Comparison of ENCODE assay signal across 5 worm cellular contexts in the genomic region with DNA sequence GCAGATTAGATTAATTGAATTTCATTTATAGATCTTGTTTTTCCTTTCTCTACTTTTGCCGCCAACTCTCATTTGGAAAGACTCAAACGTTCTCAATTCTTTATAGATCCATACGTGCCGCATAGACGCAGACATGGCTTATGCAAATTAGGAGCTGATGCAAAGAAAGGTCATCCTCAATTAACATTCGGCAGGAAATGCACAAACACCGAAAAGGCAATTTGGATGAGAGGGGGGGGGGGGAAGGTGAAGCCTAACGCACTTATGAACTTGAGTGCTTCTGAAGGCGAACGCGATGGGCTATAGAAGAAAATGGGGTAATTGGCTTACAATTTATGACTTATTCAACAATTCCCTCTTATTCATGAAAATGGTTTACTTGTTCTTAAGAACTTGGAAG.
TF ChIP-seq lines count a peak whose summit lies in the region.

No protein-coding gene starts in this region.

TF ChIP-seq in whole organism, L1 larva, 84 proteins besides CTCF, POLR2A, EP300 and RAD21:
- TF ChIP-seq ceh-8 (GFP tag; optimal IDR thresholded peaks at IDR 0.05; lab: Kevin White, UChicago) = peak; percentile 23
- peak; percentile 27 for TF ChIP-seq lin-14 (GFP tag; optimal IDR thresholded peaks at IDR 0.05; lab: Kevin White, UChicago)
- TF ChIP-seq pax-3 (tag; optimal IDR thresholded peaks at IDR 0.05; lab: Kevin White, UChicago) = no peak
- TF ChIP-seq mef-2 (tag; optimal IDR thresholded peaks at IDR 0.05; lab: Kevin White, UChicago) = no peak
- no peak for TF ChIP-seq ceh-90 (tag; optimal IDR thresholded peaks at IDR 0.05; lab: Kevin White, UChicago)
- TF ChIP-seq efl-1 (optimal IDR thresholded peaks at IDR 0.05; lab: Kevin White, UChicago) = no peak
- TF ChIP-seq efl-1 (GFP tag; optimal IDR thresholded peaks at IDR 0.05 in 1 of 2; lab: Kevin White, UChicago) = peak in 1 of 2 experiments; percentile 24
- no peak for TF ChIP-seq dpl-1 (GFP tag; optimal IDR thresholded peaks at IDR 0.05; lab: Kevin White, UChicago)

TF ChIP-seq in whole organism, early embryonic, 17 proteins besides CTCF, POLR2A, EP300 and RAD21:
- TF ChIP-seq flt-1 (GFP tag; IDR thresholded peaks at IDR 0.05; lab: Robert Waterston, UW) (peak; percentile 3; the same call in 1 of the 2 replicates), aly-1 (tag; optimal IDR thresholded peaks at IDR 0.05; lab: Kevin White, UChicago) (no peak)
TF ChIP-seq in whole organism, early embryonic: peak in this region for 1.

TF ChIP-seq in whole organism, late embryonic, 69 proteins besides CTCF, POLR2A, EP300 and RAD21:
- TF ChIP-seq ceh-31 (tag; optimal IDR thresholded peaks at IDR 0.05; lab: Kevin White, UChicago) (peak; percentile 18), C08G9.2 (tag; optimal IDR thresholded peaks at IDR 0.05; lab: Kevin White, UChicago) (no peak), unc-42 (tag; optimal IDR thresholded peaks at IDR 0.05; lab: Kevin White, UChicago) (peak; percentile 93), syd-9 (tag; optimal IDR thresholded peaks at IDR 0.05; lab: Kevin White, UChicago) (no peak), ceh-2 (tag; optimal IDR thresholded peaks at IDR 0.05; lab: Kevin White, UChicago) (no peak), unc-3 (GFP tag; conservative IDR thresholded peaks at IDR 0.05; lab: Robert Waterston, UW) (no peak), unc-3 (tag; optimal IDR thresholded peaks at IDR 0.05; lab: Kevin White, UChicago) (no peak)

TF ChIP-seq in whole organism, midembryonic, 9 proteins besides CTCF, POLR2A, EP300 and RAD21:
- no peak for TF ChIP-seq ztf-29 (GFP tag; IDR thresholded peaks at IDR 0.05; lab: Robert Waterston, UW)
- peak; percentile 34; the same call in 1 of the 2 replicates for TF ChIP-seq tab-1 (GFP tag; IDR thresholded peaks at IDR 0.05; lab: Robert Waterston, UW)
- TF ChIP-seq med-1 (GFP tag; optimal IDR thresholded peaks at IDR 0.05; lab: Kevin White, UChicago; ENCODE audit: insufficient read depth) = no peak
TF ChIP-seq in whole organism, midembryonic: peak in this region for 1.

TF ChIP-seq in whole organism, mixed stage, embryonic, 35 proteins besides CTCF, POLR2A, EP300 and RAD21:
- TF ChIP-seq lin-32 (GFP tag; optimal IDR thresholded peaks at IDR 0.05; lab: Kevin White, UChicago) (no peak), ces-1 (GFP tag; optimal IDR thresholded peaks at IDR 0.05; lab: Kevin White, UChicago) (peak; percentile 96), mep-1 (tag; optimal IDR thresholded peaks at IDR 0.05; lab: Kevin White, UChicago) (peak; percentile 18), mls-2 (tag; optimal IDR thresholded peaks at IDR 0.05; lab: Kevin White, UChicago) (peak; percentile 34), ham-2 (GFP tag; optimal IDR thresholded peaks at IDR 0.05; lab: Kevin White, UChicago) (peak; percentile 49)
